Fruit fly (Drosophila melanogaster) whole organism, adult: ENCODE data around the gene CG34039.
A peak's percentile ranks its signal among the peaks of the same experiment; 100 is the strongest.

Experiments
- CG11617 ChIP-seq: fragments of 200-800 bp; sonication (Bioruptor generic); optimal IDR thresholded peaks from 2 replicates; lab custom pipeline; 2017; ENCODE audit warnings: mild to moderate bottlenecking, missing biosample characterization, missing genetic modification reagents, missing genetic modification characterization
- CG12768 ChIP-seq: fragments of 200-800 bp; sonication (Bioruptor generic); optimal IDR thresholded peaks from 2 replicates; lab custom pipeline; 2017; ENCODE audit warnings: missing biosample characterization, missing genetic modification characterization, mild to moderate bottlenecking, moderate library complexity, missing genetic modification reagents
- CG14711 ChIP-seq: fragments of 200-800 bp; sonication (Bioruptor generic); optimal IDR thresholded peaks from 2 replicates; lab custom pipeline; 2018; ENCODE audit warnings: missing biosample characterization, mild to moderate bottlenecking, missing genetic modification characterization, moderate library complexity
- CG33017 ChIP-seq: fragments of 200-800 bp; sonication (Bioruptor generic); optimal IDR thresholded peaks from 2 replicates; lab custom pipeline; 2018; ENCODE audit warnings: missing biosample characterization, mild to moderate bottlenecking, missing genetic modification characterization, moderate library complexity
- CG5204 ChIP-seq: fragments of 200-800 bp; sonication (Bioruptor generic); optimal IDR thresholded peaks from 2 replicates; lab custom pipeline; 2016; ENCODE audit warnings: missing biosample characterization, missing genetic modification characterization
- CG7045 ChIP-seq: fragments of 200-800 bp; sonication (Bioruptor generic); optimal IDR thresholded peaks from 2 replicates; lab custom pipeline; 2017; ENCODE audit warnings: missing biosample characterization, mild to moderate bottlenecking, missing genetic modification characterization
- CG7101 ChIP-seq: fragments of 200-800 bp; sonication (Bioruptor generic); optimal IDR thresholded peaks from 2 replicates; lab custom pipeline; 2018; ENCODE audit warnings: missing biosample characterization, mild to moderate bottlenecking, missing genetic modification characterization, moderate library complexity
- Crg-1 ChIP-seq: fragments of 200-800 bp; sonication (Bioruptor generic); optimal IDR thresholded peaks from 2 replicates; lab custom pipeline; 2016; ENCODE audit warnings: missing biosample characterization, missing genetic modification characterization
- Hr96 ChIP-seq: fragments of 200-800 bp; sonication (Bioruptor generic); optimal IDR thresholded peaks from 2 replicates; lab custom pipeline; 2016; ENCODE audit warnings: missing biosample characterization, missing genetic modification characterization
- Mnt ChIP-seq: fragments of 200-800 bp; sonication (Bioruptor generic); optimal IDR thresholded peaks from 2 replicates; lab custom pipeline; 2016; ENCODE audit warnings: missing biosample characterization, mild to moderate bottlenecking, missing genetic modification characterization
- bab1 ChIP-seq: fragments of 200-800 bp; sonication (Bioruptor generic); optimal IDR thresholded peaks from 3 replicates; lab custom pipeline; 2019; ENCODE audit warnings: missing biosample characterization, mild to moderate bottlenecking, missing genetic modification characterization, moderate library complexity
- cic ChIP-seq: fragments of 200-800 bp; sonication (Bioruptor generic); optimal IDR thresholded peaks from 2 replicates; lab custom pipeline; 2017; ENCODE audit warnings: missing biosample characterization, mild to moderate bottlenecking, missing genetic modification characterization, moderate library complexity
- cnc ChIP-seq, 2 experiments: fragments of >200 bp; optimal IDR thresholded peaks; 2 replicates each; lab custom pipeline; 2017
- kay ChIP-seq: fragments of 200-800 bp; sonication (Bioruptor generic); peaks from one replicate; lab custom pipeline; 2016; ENCODE audit warnings: missing biosample characterization, missing genetic modification characterization, borderline replicate concordance
- ovo ChIP-seq: fragments of 200-800 bp; sonication (Bioruptor generic); optimal IDR thresholded peaks from 2 replicates; lab custom pipeline; 2016; ENCODE audit warnings: missing biosample characterization, missing genetic modification characterization
- pad ChIP-seq: fragments of 200-800 bp; sonication (Bioruptor generic); optimal IDR thresholded peaks from 3 replicates; lab custom pipeline; 2017; ENCODE audit warnings: missing biosample characterization, missing genetic modification characterization, mild to moderate bottlenecking, moderate library complexity, missing genetic modification reagents
- tj ChIP-seq: fragments of 200-800 bp; sonication (Bioruptor generic); optimal IDR thresholded peaks from 3 replicates; lab custom pipeline; 2017; ENCODE audit warnings: missing biosample characterization, mild to moderate bottlenecking, missing genetic modification characterization, moderate library complexity
- toe ChIP-seq: fragments of 200-800 bp; sonication (Bioruptor generic); optimal IDR thresholded peaks from 2 replicates; lab custom pipeline; 2016; ENCODE audit warnings: missing biosample characterization, missing genetic modification characterization

Gene CG34039

dm6 chr3L:14574649-14575048 lies 14.8 kb downstream of the CG34039 start:
- TF ChIP-seq Crg-1 (GFP tag; lab: Kevin White, UChicago) (no peak), CG7101 (tag; lab: Kevin White, UChicago) (no peak), tj (no peak), CG7045 (GFP tag; lab: Kevin White, UChicago) (no peak), CG12768 (GFP tag; lab: Kevin White, UChicago) (no peak), Hr96 (GFP tag; lab: Kevin White, UChicago) (no peak), CG33017 (no peak)

- TF ChIP-seq cnc (optimal IDR thresholded peaks at IDR 0.05; lab: Kevin White, UChicago): no peak
- no peak for TF ChIP-seq CG7045 (GFP tag; lab: Kevin White, UChicago)
- no peak for TF ChIP-seq CG5204 (GFP tag; lab: Kevin White, UChicago)
- TF ChIP-seq ovo (GFP tag; lab: Kevin White, UChicago): no peak
- TF ChIP-seq CG12768 (GFP tag; lab: Kevin White, UChicago): no peak
- TF ChIP-seq cic (GFP tag; lab: Kevin White, UChicago): no peak
- TF ChIP-seq CG33017: no peak
- no peak for TF ChIP-seq Crg-1 (GFP tag; lab: Kevin White, UChicago)
Observed at dm6 chr3L:14575974-14576373, 16.2 kb downstream of the CG34039 start.

dm6 chr3L:14578896-14579295 lies 19.1 kb downstream of the CG34039 start:
- TF ChIP-seq CG11617 (GFP tag; lab: Kevin White, UChicago) (no peak), CG33017 (no peak), pad (GFP tag; lab: Kevin White, UChicago) (peak; percentile 96)

- TF ChIP-seq CG7101 (tag; lab: Kevin White, UChicago): no peak
- TF ChIP-seq CG5204 (GFP tag; lab: Kevin White, UChicago): no peak
- TF ChIP-seq CG33017: no peak
- TF ChIP-seq Crg-1 (GFP tag; lab: Kevin White, UChicago): no peak
- no peak for TF ChIP-seq tj
- TF ChIP-seq bab1 (GFP tag; lab: Kevin White, UChicago): no peak
- TF ChIP-seq CG14711 (tag; lab: Kevin White, UChicago): no peak
- TF ChIP-seq kay (GFP tag; lab: Kevin White, UChicago): no peak
- TF ChIP-seq ovo (GFP tag; lab: Kevin White, UChicago): no peak
- TF ChIP-seq CG12768 (GFP tag; lab: Kevin White, UChicago): no peak
- TF ChIP-seq CG7045 (GFP tag; lab: Kevin White, UChicago): no peak
- TF ChIP-seq toe (GFP tag; lab: Kevin White, UChicago): no peak
Observed at dm6 chr3L:14580294-14580693, 20.5 kb downstream of the CG34039 start.

- TF ChIP-seq CG7045 (GFP tag; lab: Kevin White, UChicago) (no peak), CG5204 (GFP tag; lab: Kevin White, UChicago) (no peak), Hr96 (GFP tag; lab: Kevin White, UChicago) (no peak)
Observed at dm6 chr3L:14582736-14583135, 22.9 kb downstream of the CG34039 start.

- TF ChIP-seq CG11617 (GFP tag; lab: Kevin White, UChicago) (no peak), tj (no peak), kay (GFP tag; lab: Kevin White, UChicago) (no peak)
Observed at dm6 chr3L:14583803-14584202, 24.0 kb downstream of the CG34039 start.

- TF ChIP-seq ovo (GFP tag; lab: Kevin White, UChicago): no peak
- no peak for TF ChIP-seq CG7101 (tag; lab: Kevin White, UChicago)
- TF ChIP-seq CG12768 (GFP tag; lab: Kevin White, UChicago): no peak
- TF ChIP-seq Crg-1 (GFP tag; lab: Kevin White, UChicago): no peak
- no peak for TF ChIP-seq pad (GFP tag; lab: Kevin White, UChicago)
- no peak for TF ChIP-seq tj
- no peak for TF ChIP-seq cic (GFP tag; lab: Kevin White, UChicago)
- no peak for TF ChIP-seq CG33017
- no peak for TF ChIP-seq cnc (optimal IDR thresholded peaks at IDR 0.05; lab: Kevin White, UChicago)
- TF ChIP-seq Hr96 (GFP tag; lab: Kevin White, UChicago): no peak
Observed at dm6 chr3L:14590964-14591363, 31.2 kb downstream of the CG34039 start.

dm6 chr3L:14592166-14592565 lies 32.4 kb downstream of the CG34039 start:
- TF ChIP-seq cnc (optimal IDR thresholded peaks at IDR 0.05; lab: Kevin White, UChicago) (no peak), CG12768 (GFP tag; lab: Kevin White, UChicago) (no peak), CG7101 (tag; lab: Kevin White, UChicago) (no peak), Mnt (GFP tag; lab: Kevin White, UChicago) (no peak), CG5204 (GFP tag; lab: Kevin White, UChicago) (no peak), Hr96 (GFP tag; lab: Kevin White, UChicago) (no peak), bab1 (GFP tag; lab: Kevin White, UChicago) (no peak), toe (GFP tag; lab: Kevin White, UChicago) (no peak)
